Fruit fly (Drosophila melanogaster): ENCODE data around the gene CG13004.

The CG13004 gene

dm6 chrX:16835304-16835703 lies at the start of gene CG13004, which contains the start of gene CG46306:
CG13004 (minus strand) TSS chrX:16835520.
CG46306 (minus strand) TSS chrX:16835520.
- TF ChIP-seq CTCF (optimal IDR thresholded peaks at IDR 0.05), result no peak
- no peak for TF ChIP-seq CG8478 (optimal IDR thresholded peaks at IDR 0.05)

dm6 chrX:16884280-16884679 lies 49.0 kb upstream of the CG13004 start, which contains the start of the genes Nprl2 and Polr3I:
Nprl2 (minus strand) TSS chrX:16884365.
Polr3I (plus strand) TSS chrX:16884581.
- no peak for TF ChIP-seq CG8478 (optimal IDR thresholded peaks at IDR 0.05)
- no peak for TF ChIP-seq CTCF (optimal IDR thresholded peaks at IDR 0.05)

- TF ChIP-seq CG8478 (optimal IDR thresholded peaks at IDR 0.05) (no peak), CTCF (optimal IDR thresholded peaks at IDR 0.05) (no peak)
These were observed 45.7 kb upstream of the CG13004 start, which contains the start of gene CG4872 for dm6 chrX:16881015-16881414. CG4872 (plus strand) TSS chrX:16881347.

- no peak for TF ChIP-seq CTCF (optimal IDR thresholded peaks at IDR 0.05)
- TF ChIP-seq CG8478 (optimal IDR thresholded peaks at IDR 0.05), result no peak
These were observed 44.7 kb upstream of the CG13004 start for dm6 chrX:16880013-16880412.

dm6 chrX:16876425-16876824 lies 41.1 kb upstream of the CG13004 start, which contains the start of gene CG13003:
CG13003 (minus strand) TSS chrX:16876544.
- TF ChIP-seq CTCF (optimal IDR thresholded peaks at IDR 0.05) (no peak), CG8478 (optimal IDR thresholded peaks at IDR 0.05) (no peak)

dm6 chrX:16874671-16875070 lies 39.4 kb upstream of the CG13004 start:
- no peak for TF ChIP-seq CG8478 (optimal IDR thresholded peaks at IDR 0.05)
- no peak for TF ChIP-seq CTCF (optimal IDR thresholded peaks at IDR 0.05)

- no peak for TF ChIP-seq CG8478 (optimal IDR thresholded peaks at IDR 0.05)
- TF ChIP-seq CTCF (optimal IDR thresholded peaks at IDR 0.05), result no peak
These were observed 37.7 kb upstream of the CG13004 start for dm6 chrX:16873053-16873452.

dm6 chrX:16871808-16872207 lies 36.5 kb upstream of the CG13004 start:
- TF ChIP-seq CG8478 (optimal IDR thresholded peaks at IDR 0.05), result no peak
- no peak for TF ChIP-seq CTCF (optimal IDR thresholded peaks at IDR 0.05)

- TF ChIP-seq CTCF (optimal IDR thresholded peaks at IDR 0.05) (no peak), CG8478 (optimal IDR thresholded peaks at IDR 0.05) (no peak)
These were observed 32.3 kb upstream of the CG13004 start for dm6 chrX:16867622-16868021.

- TF ChIP-seq CTCF (optimal IDR thresholded peaks at IDR 0.05), result no peak
- no peak for TF ChIP-seq CG8478 (optimal IDR thresholded peaks at IDR 0.05)
These were observed 24.4 kb upstream of the CG13004 start for dm6 chrX:16859732-16860131.

- TF ChIP-seq CG8478 (optimal IDR thresholded peaks at IDR 0.05) (no peak), CTCF (optimal IDR thresholded peaks at IDR 0.05) (no peak)
These were observed 19.4 kb upstream of the CG13004 start for dm6 chrX:16854746-16855145.

dm6 chrX:16849517-16849916 lies 14.2 kb upstream of the CG13004 start:
- TF ChIP-seq CG8478 (optimal IDR thresholded peaks at IDR 0.05) (no peak), CTCF (optimal IDR thresholded peaks at IDR 0.05) (no peak)

dm6 chrX:16848978-16849377 lies 13.7 kb upstream of the CG13004 start:
- no peak for TF ChIP-seq CG8478 (optimal IDR thresholded peaks at IDR 0.05)
- no peak for TF ChIP-seq CTCF (optimal IDR thresholded peaks at IDR 0.05)

dm6 chrX:16846575-16846974 lies 11.3 kb upstream of the CG13004 start:
- TF ChIP-seq CG8478 (optimal IDR thresholded peaks at IDR 0.05) (no peak), CTCF (optimal IDR thresholded peaks at IDR 0.05) (peak; percentile 87 to 88)

dm6 chrX:16844295-16844694 lies 9.0 kb upstream of the CG13004 start, which contains the start of gene RSG7:
RSG7 (minus strand) TSS chrX:16844433.
- no peak for TF ChIP-seq CTCF (optimal IDR thresholded peaks at IDR 0.05)
- TF ChIP-seq CG8478 (optimal IDR thresholded peaks at IDR 0.05), result no peak

- TF ChIP-seq CG8478 (optimal IDR thresholded peaks at IDR 0.05), result no peak
- TF ChIP-seq CTCF (optimal IDR thresholded peaks at IDR 0.05), result peak in 1 of 2 experiments; percentile 9
These were observed 4.6 kb upstream of the CG13004 start for dm6 chrX:16839905-16840304.

dm6 chrX:16839033-16839432 lies 3.7 kb upstream of the CG13004 start:
- TF ChIP-seq CG8478 (optimal IDR thresholded peaks at IDR 0.05), result no peak
- TF ChIP-seq CTCF (optimal IDR thresholded peaks at IDR 0.05), result no peak
